Worm (Caenorhabditis elegans): ENCODE measurements around the gene srlf-31.

Gene srlf-31

DNA sequence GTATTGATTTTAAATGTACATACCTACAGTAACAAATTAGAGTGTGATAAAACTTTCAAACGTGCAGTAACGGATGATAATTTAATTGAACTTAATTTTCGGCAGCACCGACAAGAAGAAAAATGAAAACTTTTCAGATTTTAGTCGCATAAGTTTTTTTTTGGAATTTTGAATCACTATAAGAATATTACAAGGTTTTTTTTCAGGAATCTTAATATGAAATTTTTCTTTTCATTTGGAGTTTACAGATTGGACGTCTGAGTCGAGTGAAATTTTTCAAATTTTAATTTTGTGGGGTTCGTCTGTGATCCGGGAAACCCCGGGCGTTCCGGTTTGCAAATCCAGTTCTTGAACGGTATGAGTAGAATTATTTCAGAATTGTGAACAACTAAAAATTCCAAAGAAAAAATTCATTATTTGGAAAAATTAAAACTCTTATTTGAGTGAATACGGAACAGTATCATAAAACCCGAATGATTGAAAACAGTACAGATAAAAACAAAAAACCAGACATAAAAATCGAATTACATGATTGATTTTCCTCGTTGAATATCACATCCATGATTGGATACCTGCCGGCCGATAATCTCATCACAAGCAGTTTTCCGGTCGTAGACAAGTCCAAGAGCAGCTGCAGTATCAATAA is 9.6 kb downstream of the srlf-31 start:
- no peak for TF ChIP-seq W03F9.2 (tag; optimal IDR thresholded peaks at IDR 0.05)
- TF ChIP-seq him-1 (tag; optimal IDR thresholded peaks at IDR 0.05) = no peak
- no peak for TF ChIP-seq dao-5 (tag; optimal IDR thresholded peaks at IDR 0.05)

DNA sequence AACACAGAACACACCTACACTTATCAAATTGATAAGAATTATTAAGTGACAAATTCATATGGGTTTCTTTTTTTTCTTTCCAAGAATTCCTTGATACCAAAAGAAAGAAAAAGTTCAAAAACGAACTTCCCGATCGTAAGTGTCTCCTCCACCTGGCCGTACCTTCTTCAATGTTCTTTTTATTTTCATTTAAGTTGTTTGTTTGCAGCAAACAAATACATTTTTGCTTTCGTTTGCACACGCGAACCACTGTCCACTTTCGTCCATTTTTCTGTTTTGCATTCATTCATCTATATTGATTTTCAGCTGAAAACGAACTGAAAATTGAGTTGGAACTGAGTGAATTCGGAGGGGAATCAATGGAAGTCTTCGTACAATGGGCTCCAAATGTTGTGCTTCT is 11.3 kb downstream of the srlf-31 start, which contains the start of gene VZK822L.2:
VZK822L.2 (plus strand) TSS at position 301 of the 400 bp plus-strand sequence.
- TF ChIP-seq dao-5 (tag; optimal IDR thresholded peaks at IDR 0.05) (no peak), him-1 (tag; optimal IDR thresholded peaks at IDR 0.05) (no peak)

ce11 chrIV:11908733-11909132 is 14.2 kb downstream of the srlf-31 start:
- TF ChIP-seq W03F9.2 (tag; optimal IDR thresholded peaks at IDR 0.05) (no peak), him-1 (tag; optimal IDR thresholded peaks at IDR 0.05) (no peak), dao-5 (tag; optimal IDR thresholded peaks at IDR 0.05) (no peak)

- TF ChIP-seq dao-5 (tag; optimal IDR thresholded peaks at IDR 0.05) (no peak), W03F9.2 (tag; optimal IDR thresholded peaks at IDR 0.05) (no peak), him-1 (tag; optimal IDR thresholded peaks at IDR 0.05) (no peak)
These were observed 19.3 kb downstream of the srlf-31 start for ce11 chrIV:11903676-11904075.

DNA sequence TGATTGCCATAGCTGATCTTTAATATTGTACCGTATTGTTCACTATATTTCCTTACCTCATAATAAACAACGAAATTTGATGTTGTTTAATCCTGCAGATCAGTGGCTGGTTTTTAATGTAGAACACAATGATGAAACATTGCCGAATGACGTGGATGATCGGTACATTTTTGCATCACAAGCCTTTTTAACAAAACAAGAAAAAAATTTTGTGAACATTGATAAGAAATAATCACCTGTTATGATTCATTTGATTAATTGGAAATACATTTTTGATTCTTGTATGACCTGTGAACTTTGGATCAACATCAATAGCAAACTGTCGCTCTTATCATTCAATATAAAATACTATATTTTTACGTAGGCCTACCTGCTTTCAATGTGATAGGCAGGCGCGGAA is 20.1 kb downstream of the srlf-31 start:
- TF ChIP-seq him-1 (tag; optimal IDR thresholded peaks at IDR 0.05) = no peak
- no peak for TF ChIP-seq W03F9.2 (tag; optimal IDR thresholded peaks at IDR 0.05)
- TF ChIP-seq dao-5 (tag; optimal IDR thresholded peaks at IDR 0.05) = no peak

ce11 chrIV:11901215-11901614 is 21.8 kb downstream of the srlf-31 start:
- TF ChIP-seq him-1 (tag; optimal IDR thresholded peaks at IDR 0.05) (no peak), dao-5 (tag; optimal IDR thresholded peaks at IDR 0.05) (no peak), W03F9.2 (tag; optimal IDR thresholded peaks at IDR 0.05) (no peak)

DNA sequence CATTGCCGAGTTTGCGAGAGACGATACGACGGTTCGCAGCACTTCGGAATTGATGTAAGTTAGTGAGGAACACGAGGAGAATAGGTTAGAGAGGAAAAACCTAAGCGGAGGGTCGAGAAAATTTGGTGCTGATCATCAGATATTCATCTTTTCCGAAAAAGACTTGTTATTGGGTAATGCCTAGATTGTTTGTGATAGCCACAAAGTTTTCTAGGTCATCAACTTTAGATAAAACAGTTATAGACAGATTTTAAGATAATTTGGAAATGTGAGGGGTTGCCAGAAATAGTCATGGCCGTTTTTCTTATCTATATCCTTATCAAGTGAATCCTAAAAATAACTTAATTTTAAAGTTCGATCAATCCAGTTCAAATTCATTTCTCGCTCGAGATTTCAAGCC is 22.6 kb downstream of the srlf-31 start:
- TF ChIP-seq dao-5 (tag; optimal IDR thresholded peaks at IDR 0.05) (no peak), W03F9.2 (tag; optimal IDR thresholded peaks at IDR 0.05) (no peak), him-1 (tag; optimal IDR thresholded peaks at IDR 0.05) (no peak)

ce11 chrIV:11899358-11899757 is 23.6 kb downstream of the srlf-31 start, which contains the start of gene nhr-43:
nhr-43 (plus strand) TSS chrIV:11899590.
- no peak for TF ChIP-seq dao-5 (tag; optimal IDR thresholded peaks at IDR 0.05)
- no peak for TF ChIP-seq W03F9.2 (tag; optimal IDR thresholded peaks at IDR 0.05)
- TF ChIP-seq him-1 (tag; optimal IDR thresholded peaks at IDR 0.05) = no peak

- TF ChIP-seq him-1 (tag; optimal IDR thresholded peaks at IDR 0.05) (no peak), dao-5 (tag; optimal IDR thresholded peaks at IDR 0.05) (no peak), W03F9.2 (tag; optimal IDR thresholded peaks at IDR 0.05) (no peak)
These were observed 25.3 kb downstream of the srlf-31 start for ce11 chrIV:11897710-11898109.

DNA sequence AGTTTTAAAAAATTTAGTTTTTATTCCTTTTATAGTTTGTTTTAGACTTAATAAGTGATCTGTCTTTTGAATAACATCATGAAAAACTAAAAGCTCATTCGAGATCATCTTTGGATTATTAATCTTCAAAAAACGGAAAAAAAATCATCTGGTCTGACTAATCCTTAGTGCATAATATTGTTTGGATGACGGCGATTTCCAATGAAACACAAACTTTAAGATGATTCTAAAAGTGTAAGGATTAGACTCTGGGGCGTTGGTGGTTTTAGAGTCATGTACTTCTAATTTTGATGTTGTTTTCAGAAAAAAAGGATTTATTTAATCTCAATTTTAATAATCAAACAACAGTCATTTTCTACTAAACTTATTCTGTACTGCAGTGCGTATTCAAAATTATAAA is 29.6 kb downstream of the srlf-31 start:
- TF ChIP-seq dao-5 (tag; optimal IDR thresholded peaks at IDR 0.05) (no peak), W03F9.2 (tag; optimal IDR thresholded peaks at IDR 0.05) (no peak), him-1 (tag; optimal IDR thresholded peaks at IDR 0.05) (no peak)

ce11 chrIV:11892545-11892944 is 30.4 kb downstream of the srlf-31 start:
- TF ChIP-seq him-1 (tag; optimal IDR thresholded peaks at IDR 0.05) = no peak
- TF ChIP-seq W03F9.2 (tag; optimal IDR thresholded peaks at IDR 0.05) = no peak
- TF ChIP-seq dao-5 (tag; optimal IDR thresholded peaks at IDR 0.05) = no peak

ce11 chrIV:11885313-11885712 is 37.7 kb downstream of the srlf-31 start, which contains the start of gene let-653:
let-653 (plus strand) TSS chrIV:11885613.
- TF ChIP-seq him-1 (tag; optimal IDR thresholded peaks at IDR 0.05) (no peak), W03F9.2 (tag; optimal IDR thresholded peaks at IDR 0.05) (no peak), dao-5 (tag; optimal IDR thresholded peaks at IDR 0.05) (no peak)

ce11 chrIV:11883478-11883877 is 39.5 kb downstream of the srlf-31 start:
- TF ChIP-seq dao-5 (tag; optimal IDR thresholded peaks at IDR 0.05) = no peak
- TF ChIP-seq him-1 (tag; optimal IDR thresholded peaks at IDR 0.05) = no peak
- TF ChIP-seq W03F9.2 (tag; optimal IDR thresholded peaks at IDR 0.05) = no peak

DNA sequence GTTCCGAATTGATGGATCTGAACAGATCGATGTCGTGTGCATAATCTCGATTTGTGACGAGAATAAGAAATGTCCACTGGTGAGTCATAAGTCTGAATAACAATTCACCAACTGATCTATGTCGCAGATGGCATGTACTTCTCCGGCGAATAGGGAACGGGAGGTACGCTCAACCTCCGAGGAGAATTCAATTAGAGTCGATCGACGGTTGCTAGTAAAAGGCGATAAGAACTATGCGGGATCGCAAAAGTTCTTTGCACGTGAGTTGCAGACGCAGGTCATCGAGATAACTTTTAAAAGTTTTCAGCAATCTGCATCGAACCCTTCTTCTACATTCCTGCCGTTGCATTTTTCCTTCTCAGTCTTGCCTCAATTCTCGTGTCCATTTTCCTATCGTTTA is 40.4 kb downstream of the srlf-31 start:
- TF ChIP-seq him-1 (tag; optimal IDR thresholded peaks at IDR 0.05) (no peak), W03F9.2 (tag; optimal IDR thresholded peaks at IDR 0.05) (no peak), dao-5 (tag; optimal IDR thresholded peaks at IDR 0.05) (no peak)

- no peak for TF ChIP-seq dao-5 (tag; optimal IDR thresholded peaks at IDR 0.05)
- no peak for TF ChIP-seq him-1 (tag; optimal IDR thresholded peaks at IDR 0.05)
- no peak for TF ChIP-seq W03F9.2 (tag; optimal IDR thresholded peaks at IDR 0.05)
These were observed 44.7 kb downstream of the srlf-31 start, which contains the start of gene cutl-27 for ce11 chrIV:11878249-11878648. cutl-27 (plus strand) TSS chrIV:11878549.

Data from whole organism, L4/young adult.